Worm (Caenorhabditis elegans): ENCODE data around the gene nlp-7.

Gene nlp-7

DNA sequence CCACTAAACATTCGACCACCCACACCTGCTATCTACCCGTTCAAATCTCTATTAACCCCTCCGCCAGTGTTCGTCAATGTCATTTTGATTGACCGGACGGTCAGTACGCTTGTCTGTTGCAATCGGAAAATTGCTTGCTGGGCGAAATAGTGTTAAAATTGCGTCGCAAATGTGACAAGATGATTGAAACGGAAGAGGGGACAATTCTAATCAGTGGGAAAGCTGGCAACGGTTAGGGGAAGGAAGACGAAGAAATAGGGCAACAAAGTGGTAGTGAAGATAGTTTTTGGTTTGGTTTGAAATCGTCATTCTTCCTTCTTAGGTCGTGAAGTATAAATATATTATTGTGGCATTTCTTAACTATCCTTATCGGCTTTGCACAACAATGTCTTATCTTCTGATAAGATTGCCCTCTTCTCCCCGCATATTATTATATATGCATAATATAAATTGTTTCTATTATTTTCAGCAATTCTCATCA lies 24.5 kb upstream of the nlp-7 start:
- TF ChIP-seq nhr-10 (tag; optimal IDR thresholded peaks at IDR 0.05) (no peak), lin-11 (tag; optimal IDR thresholded peaks at IDR 0.05) (no peak), nhr-6 (tag; optimal IDR thresholded peaks at IDR 0.05) (no peak), fos-1 (tag; optimal IDR thresholded peaks at IDR 0.05) (peak; percentile 61), nhr-21 (tag; optimal IDR thresholded peaks at IDR 0.05) (peak; percentile 24), ceh-16 (tag; optimal IDR thresholded peaks at IDR 0.05) (peak; percentile 31)

DNA sequence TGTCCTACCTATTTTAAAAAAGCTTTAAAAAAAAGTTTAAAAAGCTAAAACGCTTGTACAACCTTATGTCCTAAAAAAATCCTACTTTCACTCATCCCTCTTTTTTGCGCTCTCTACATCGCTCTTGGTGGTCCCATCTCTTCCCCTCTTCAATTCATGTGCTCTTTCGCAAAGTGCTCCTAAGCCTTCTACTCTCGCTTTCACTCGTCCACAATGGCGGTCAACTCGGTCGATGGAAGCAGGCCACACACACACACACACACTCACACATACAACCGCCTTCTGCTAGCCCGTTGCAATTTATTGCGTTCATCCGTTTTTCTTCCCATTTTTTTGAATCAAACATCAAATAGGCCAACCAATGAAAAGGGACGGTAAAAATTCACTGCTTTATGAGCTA lies 23.8 kb upstream of the nlp-7 start:
- TF ChIP-seq ZK546.5 (tag; optimal IDR thresholded peaks at IDR 0.05) = no peak
- TF ChIP-seq nhr-21 (tag; optimal IDR thresholded peaks at IDR 0.05) = no peak
- TF ChIP-seq peb-1 (tag; optimal IDR thresholded peaks at IDR 0.05) = no peak
- no peak for TF ChIP-seq mbf-1 (tag; optimal IDR thresholded peaks at IDR 0.05)
- peak; percentile 21 for TF ChIP-seq unc-55 (GFP tag; optimal IDR thresholded peaks at IDR 0.05)
- TF ChIP-seq skn-1 (tag; optimal IDR thresholded peaks at IDR 0.05) = no peak
- no peak for TF ChIP-seq nhr-12 (tag; optimal IDR thresholded peaks at IDR 0.05)
- no peak for TF ChIP-seq lin-11 (tag; optimal IDR thresholded peaks at IDR 0.05)
- no peak for TF ChIP-seq alr-1 (tag; optimal IDR thresholded peaks at IDR 0.05)
- no peak for TF ChIP-seq nhr-11 (tag; optimal IDR thresholded peaks at IDR 0.05)
- TF ChIP-seq F13H6.1 (tag; optimal IDR thresholded peaks at IDR 0.05) = no peak
- no peak for TF ChIP-seq ztf-4 (tag; optimal IDR thresholded peaks at IDR 0.05)
- TF ChIP-seq Y55F3AM.14 (GFP tag; optimal IDR thresholded peaks at IDR 0.05) = no peak
- TF ChIP-seq fos-1 (tag; optimal IDR thresholded peaks at IDR 0.05) = no peak
- TF ChIP-seq gmeb-1 (tag; optimal IDR thresholded peaks at IDR 0.05) = no peak
- no peak for TF ChIP-seq zag-1 (tag; optimal IDR thresholded peaks at IDR 0.05)
- TF ChIP-seq ceh-82 (tag; optimal IDR thresholded peaks at IDR 0.05) = no peak
- no peak for TF ChIP-seq dmd-4 (tag; optimal IDR thresholded peaks at IDR 0.05)
- TF ChIP-seq nhr-77 (tag; optimal IDR thresholded peaks at IDR 0.05) = no peak
- no peak for TF ChIP-seq elt-1 (tag; optimal IDR thresholded peaks at IDR 0.05)
- no peak for TF ChIP-seq blmp-1 (tag; optimal IDR thresholded peaks at IDR 0.05; ENCODE audit: insufficient read depth)
- peak in 1 of 2 experiments; percentile 6 for TF ChIP-seq mdl-1 (tag; optimal IDR thresholded peaks at IDR 0.05)
- no peak for TF ChIP-seq aly-2 (tag; optimal IDR thresholded peaks at IDR 0.05)
- TF ChIP-seq C34F6.9 (tag; optimal IDR thresholded peaks at IDR 0.05) = peak; percentile 6
- peak; percentile 22 for TF ChIP-seq nhr-129 (tag; optimal IDR thresholded peaks at IDR 0.05)
- no peak for TF ChIP-seq unc-62 (GFP tag; optimal IDR thresholded peaks at IDR 0.05)
- TF ChIP-seq ceh-16 (tag; optimal IDR thresholded peaks at IDR 0.05) = no peak

DNA sequence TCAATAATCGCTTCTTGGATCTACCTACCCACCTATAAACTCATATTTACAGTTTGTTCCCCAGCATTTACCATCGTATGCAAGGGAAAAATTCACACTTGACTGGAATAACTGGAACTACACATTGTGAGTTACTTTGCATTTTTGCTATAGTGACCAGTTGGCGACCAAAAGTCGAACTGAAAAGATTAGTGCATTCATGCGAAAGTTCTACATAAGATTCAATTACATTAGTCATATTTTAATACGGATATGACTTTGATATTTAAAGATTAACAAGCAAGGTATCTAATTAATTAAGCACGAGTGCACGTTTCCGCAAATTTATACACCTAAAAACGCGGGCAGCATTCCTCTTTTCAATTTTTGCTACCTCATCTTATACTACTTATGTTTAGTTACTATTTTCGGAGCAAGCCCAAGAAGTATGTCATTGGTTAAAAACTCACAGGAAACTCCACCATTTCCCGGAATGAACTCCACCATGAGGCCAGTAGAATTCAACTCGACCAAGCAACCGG lies 21.9 kb upstream of the nlp-7 start, which contains the start of gene jmjd-3.1:
Gene jmjd-3.1, plus strand, starts transcription at position 51 of the 521 bp plus-strand sequence.
- TF ChIP-seq elt-3 (tag; optimal IDR thresholded peaks at IDR 0.05) (no peak), blmp-1 (tag; optimal IDR thresholded peaks at IDR 0.05; ENCODE audit: insufficient read depth) (no peak), skn-1 (tag; optimal IDR thresholded peaks at IDR 0.05) (no peak), ZK546.5 (tag; optimal IDR thresholded peaks at IDR 0.05) (no peak), C34F6.9 (tag; optimal IDR thresholded peaks at IDR 0.05) (no peak)

DNA sequence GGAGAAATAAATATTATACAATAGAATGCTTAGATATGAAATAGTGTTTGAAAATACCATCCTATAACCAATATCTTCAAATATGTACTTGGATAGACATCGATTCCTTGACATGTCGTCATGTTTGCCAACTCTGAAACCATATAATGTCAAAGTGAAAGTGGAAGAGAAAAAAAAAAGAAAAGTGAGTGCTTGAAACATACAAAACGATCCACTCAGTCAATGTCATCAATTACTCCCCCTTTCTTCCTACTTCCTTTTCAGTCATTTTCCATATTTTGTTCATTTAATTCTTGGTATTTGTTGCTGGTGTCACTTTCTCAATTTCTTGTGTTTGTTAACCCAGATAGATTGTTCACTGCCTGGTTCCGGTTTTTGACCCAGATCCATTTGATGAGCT lies 12.8 kb upstream of the nlp-7 start, which contains the start of gene F18E9.4:
Gene F18E9.4, plus strand, starts transcription at position 301 of the 400 bp plus-strand sequence.
- TF ChIP-seq lsy-2 (tag; optimal IDR thresholded peaks at IDR 0.05) = no peak
- no peak for TF ChIP-seq ceh-82 (tag; optimal IDR thresholded peaks at IDR 0.05)
- TF ChIP-seq elt-1 (tag; optimal IDR thresholded peaks at IDR 0.05) = no peak
- no peak for TF ChIP-seq fos-1 (tag; optimal IDR thresholded peaks at IDR 0.05)
- no peak for TF ChIP-seq lin-13 (GFP tag; optimal IDR thresholded peaks at IDR 0.05)
- no peak for TF ChIP-seq elt-3 (tag; optimal IDR thresholded peaks at IDR 0.05)
- no peak for TF ChIP-seq skn-1 (tag; optimal IDR thresholded peaks at IDR 0.05)

DNA sequence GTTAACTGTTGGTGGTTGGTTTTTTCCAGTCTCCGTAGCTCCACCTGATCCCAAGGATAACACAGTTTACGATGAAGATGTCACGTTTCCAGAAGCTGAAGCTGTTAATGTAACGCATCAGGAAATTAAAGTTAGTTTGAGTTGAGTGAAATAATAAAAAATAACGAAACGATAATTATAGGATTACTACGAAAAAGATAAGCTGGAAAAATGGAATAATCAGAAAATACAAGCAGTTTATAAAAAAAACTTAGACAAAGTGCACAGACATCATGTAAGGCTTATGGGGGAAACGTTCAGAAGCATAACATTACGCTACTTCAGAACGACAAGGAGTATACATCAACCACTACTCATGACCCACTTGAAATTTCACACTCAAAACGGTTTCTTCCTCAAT lies 11.5 kb upstream of the nlp-7 start, which contains the start of gene F18E9.8:
Gene F18E9.8, minus strand, starts transcription at position 101 of the 400 bp plus-strand sequence.
- TF ChIP-seq unc-55 (GFP tag; optimal IDR thresholded peaks at IDR 0.05) (no peak), nhr-77 (tag; optimal IDR thresholded peaks at IDR 0.05) (no peak), ztf-11 (tag; optimal IDR thresholded peaks at IDR 0.05) (no peak), unc-39 (tag; optimal IDR thresholded peaks at IDR 0.05) (no peak), snpc-4 (tag; optimal IDR thresholded peaks at IDR 0.05) (no peak), lsy-2 (tag; optimal IDR thresholded peaks at IDR 0.05) (no peak), dmd-4 (tag; optimal IDR thresholded peaks at IDR 0.05) (no peak), egl-27 (tag; optimal IDR thresholded peaks at IDR 0.05) (no peak), ztf-1 (GFP tag; conservative IDR thresholded peaks at IDR 0.05) (no peak)
